Worm (Caenorhabditis elegans): Measurements from ENCODE around the gene ZK105.13.
A peak's percentile ranks its signal among the peaks of the same experiment; 100 is the strongest.

Gene ZK105.13

DNA sequence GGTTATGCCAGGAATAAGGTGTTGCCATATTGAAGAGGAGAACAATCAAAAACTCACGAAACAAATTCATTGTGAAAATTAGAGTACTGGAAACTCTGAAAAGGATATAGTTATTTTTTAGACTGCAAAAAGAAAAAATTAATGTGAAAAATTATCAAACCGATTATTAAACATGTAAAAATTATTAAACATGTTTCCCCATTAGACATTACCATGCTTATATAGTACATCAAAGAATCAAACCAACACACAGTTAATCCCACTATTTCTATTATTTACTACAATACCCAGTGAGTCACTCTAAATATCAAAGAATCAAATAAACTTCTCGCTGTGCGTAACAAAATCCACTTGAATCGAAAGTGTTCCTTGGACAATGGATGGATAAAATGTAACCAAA, at the start of gene ZK105.13:
Gene ZK105.13 (minus strand): TSS at position 101 of the 400 bp plus-strand sequence.
- TF ChIP-seq tbx-8 (GFP tag; optimal IDR thresholded peaks at IDR 0.05) (no peak), ztf-11 (tag; optimal IDR thresholded peaks at IDR 0.05) (no peak), unc-62 (GFP tag; optimal IDR thresholded peaks at IDR 0.05) (no peak), snpc-4 (tag; optimal IDR thresholded peaks at IDR 0.05) (no peak), ces-1 (GFP tag; optimal IDR thresholded peaks at IDR 0.05) (no peak), lin-13 (tag; optimal IDR thresholded peaks at IDR 0.05) (no peak), sptf-1 (tag; optimal IDR thresholded peaks at IDR 0.05) (no peak), elt-1 (tag; optimal IDR thresholded peaks at IDR 0.05; ENCODE audit: borderline replicate concordance, insufficient read depth) (no peak)

DNA sequence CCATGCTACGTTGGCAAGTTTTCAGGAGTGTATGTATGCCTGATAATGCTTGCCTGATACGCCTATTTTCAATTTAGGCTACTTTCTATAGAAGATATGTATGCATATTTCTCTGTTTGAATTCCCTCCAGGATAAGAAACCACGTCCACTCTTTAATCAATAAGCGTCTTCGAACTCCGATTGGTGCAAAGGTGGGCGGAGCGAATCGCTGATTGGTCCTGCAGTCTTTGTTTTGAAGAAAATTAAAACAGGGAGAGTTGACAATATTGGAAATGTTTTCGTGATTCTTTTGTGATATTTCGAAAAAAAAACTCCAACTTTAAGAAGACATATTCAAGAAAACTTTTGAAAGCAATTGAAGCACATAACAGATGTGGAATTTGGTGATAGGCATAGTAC, 48.9 kb upstream of the ZK105.13 start:
- TF ChIP-seq snpc-4 (tag; optimal IDR thresholded peaks at IDR 0.05) (no peak), ztf-11 (tag; optimal IDR thresholded peaks at IDR 0.05) (no peak), nhr-76 (tag; optimal IDR thresholded peaks at IDR 0.05) (no peak), ces-1 (GFP tag; optimal IDR thresholded peaks at IDR 0.05) (no peak), drap-1 (GFP tag; optimal IDR thresholded peaks at IDR 0.05) (no peak), unc-39 (tag; optimal IDR thresholded peaks at IDR 0.05) (no peak), nhr-12 (tag; optimal IDR thresholded peaks at IDR 0.05) (no peak), blmp-1 (tag; optimal IDR thresholded peaks at IDR 0.05) (no peak), unc-62 (GFP tag; optimal IDR thresholded peaks at IDR 0.05) (no peak), lsy-2 (tag; optimal IDR thresholded peaks at IDR 0.05) (no peak), bed-3 (GFP tag; optimal IDR thresholded peaks at IDR 0.05) (no peak), ceh-43 (GFP tag; optimal IDR thresholded peaks at IDR 0.05) (no peak), M03D4.4 (tag; optimal IDR thresholded peaks at IDR 0.05) (no peak), sptf-1 (tag; optimal IDR thresholded peaks at IDR 0.05) (no peak), elt-1 (tag; optimal IDR thresholded peaks at IDR 0.05; ENCODE audit: borderline replicate concordance, insufficient read depth) (no peak)

DNA sequence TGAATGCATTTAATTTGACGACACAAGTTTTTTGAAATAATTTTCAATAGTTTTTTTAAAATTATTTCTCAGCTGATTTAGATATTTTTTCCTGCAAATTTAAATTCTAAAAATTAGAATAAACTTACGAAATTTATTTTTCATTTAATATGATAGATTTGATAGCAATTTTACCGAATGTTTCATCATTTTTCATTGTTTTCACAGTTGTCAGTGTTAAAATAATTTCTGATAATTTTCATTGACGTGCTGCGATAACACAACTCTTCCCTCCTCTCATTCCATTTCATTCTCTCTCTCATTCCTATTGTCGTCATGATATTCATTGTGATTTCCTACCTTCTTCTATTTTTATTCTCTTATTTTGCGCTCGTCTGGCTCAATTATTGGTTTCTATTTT, 47.2 kb upstream of the ZK105.13 start, which contains the start of gene hint-3:
Gene hint-3 (plus strand): TSS at position 301 of the 400 bp plus-strand sequence.
- TF ChIP-seq elt-1 (tag; optimal IDR thresholded peaks at IDR 0.05; ENCODE audit: borderline replicate concordance, insufficient read depth) = no peak
- TF ChIP-seq snpc-4 (tag; optimal IDR thresholded peaks at IDR 0.05) = no peak
- no peak for TF ChIP-seq mab-5 (tag; optimal IDR thresholded peaks at IDR 0.05)
- no peak for TF ChIP-seq unc-62 (GFP tag; optimal IDR thresholded peaks at IDR 0.05)
- no peak for TF ChIP-seq nhr-12 (tag; optimal IDR thresholded peaks at IDR 0.05)
- TF ChIP-seq elt-3 (tag; optimal IDR thresholded peaks at IDR 0.05) = no peak
- TF ChIP-seq lin-32 (GFP tag; optimal IDR thresholded peaks at IDR 0.05) = no peak
- TF ChIP-seq ham-2 (GFP tag; optimal IDR thresholded peaks at IDR 0.05) = no peak
- no peak for TF ChIP-seq hlh-1 (tag; optimal IDR thresholded peaks at IDR 0.05)
- no peak for TF ChIP-seq ztf-11 (tag; optimal IDR thresholded peaks at IDR 0.05)
- no peak for TF ChIP-seq cnd-1 (tag; optimal IDR thresholded peaks at IDR 0.05)
- no peak for TF ChIP-seq bed-3 (GFP tag; optimal IDR thresholded peaks at IDR 0.05)
- no peak for TF ChIP-seq M03D4.4 (tag; optimal IDR thresholded peaks at IDR 0.05)
- TF ChIP-seq nhr-76 (tag; optimal IDR thresholded peaks at IDR 0.05) = no peak
- TF ChIP-seq mep-1 (tag; optimal IDR thresholded peaks at IDR 0.05) = no peak
- no peak for TF ChIP-seq tbx-8 (GFP tag; optimal IDR thresholded peaks at IDR 0.05)
- TF ChIP-seq pha-4 (tag; optimal IDR thresholded peaks at IDR 0.05) = no peak
- no peak for TF ChIP-seq ces-1 (GFP tag; optimal IDR thresholded peaks at IDR 0.05)
- no peak for TF ChIP-seq unc-120 (tag; optimal IDR thresholded peaks at IDR 0.05; ENCODE audit: poor library complexity, severe bottlenecking)
- no peak for TF ChIP-seq ceh-83 (GFP tag; optimal IDR thresholded peaks at IDR 0.05)

DNA sequence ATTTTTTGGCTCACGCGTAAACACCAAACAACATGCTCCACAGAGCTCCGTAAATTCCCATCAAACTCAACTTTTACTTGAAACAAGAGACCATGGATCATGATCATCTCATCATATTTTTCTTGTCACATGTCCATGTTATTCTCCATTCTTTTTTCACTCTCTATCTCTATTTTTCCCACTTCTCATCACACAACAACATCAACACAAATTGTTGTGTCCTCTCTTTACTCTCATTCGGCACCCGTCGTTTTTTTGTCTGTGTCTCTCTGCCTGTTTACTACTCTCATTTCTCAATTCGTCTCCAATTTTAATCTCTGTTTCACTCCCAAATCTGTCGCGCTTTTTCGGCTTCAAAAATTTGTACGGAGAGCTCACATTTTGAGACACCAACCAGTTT, 46.3 kb upstream of the ZK105.13 start:
- TF ChIP-seq nhr-28 (tag; optimal IDR thresholded peaks at IDR 0.05) (no peak), lin-13 (tag; optimal IDR thresholded peaks at IDR 0.05) (no peak), ceh-39 (tag; optimal IDR thresholded peaks at IDR 0.05) (no peak), ham-2 (GFP tag; optimal IDR thresholded peaks at IDR 0.05) (no peak), mab-5 (tag; optimal IDR thresholded peaks at IDR 0.05) (no peak), blmp-1 (tag; optimal IDR thresholded peaks at IDR 0.05) (no peak), hlh-1 (tag; optimal IDR thresholded peaks at IDR 0.05) (no peak), unc-120 (tag; optimal IDR thresholded peaks at IDR 0.05; ENCODE audit: poor library complexity, severe bottlenecking) (peak; percentile 27), cnd-1 (tag; optimal IDR thresholded peaks at IDR 0.05) (no peak), ceh-43 (GFP tag; optimal IDR thresholded peaks at IDR 0.05) (no peak), pha-4 (tag; optimal IDR thresholded peaks at IDR 0.05) (no peak), mep-1 (tag; optimal IDR thresholded peaks at IDR 0.05) (no peak), ces-1 (GFP tag; optimal IDR thresholded peaks at IDR 0.05) (peak; percentile 66), zip-8 (tag; optimal IDR thresholded peaks at IDR 0.05) (no peak), elt-1 (tag; optimal IDR thresholded peaks at IDR 0.05; ENCODE audit: borderline replicate concordance, insufficient read depth) (no peak), bed-3 (GFP tag; optimal IDR thresholded peaks at IDR 0.05) (no peak), lin-32 (GFP tag; optimal IDR thresholded peaks at IDR 0.05) (no peak), ceh-83 (GFP tag; optimal IDR thresholded peaks at IDR 0.05) (no peak), unc-62 (GFP tag; optimal IDR thresholded peaks at IDR 0.05) (peak; percentile 70), nhr-76 (tag; optimal IDR thresholded peaks at IDR 0.05) (no peak)
